Fruit fly (Drosophila melanogaster): ENCODE results near the gene eIF2beta.

dm6 chr3L:12495312-12495725 is 31.2 kb downstream of the eIF2beta start:
- TF ChIP-seq p53 (GFP tag; optimal IDR thresholded peaks at IDR 0.05) (no peak), CG43689 (GFP tag; IDR thresholded peaks at IDR 0.05) (no peak), CG2678 (tag; optimal IDR thresholded peaks at IDR 0.05) (peak; percentile 72), gcm (GFP tag; optimal IDR thresholded peaks at IDR 0.05) (no peak), otp (GFP tag; IDR thresholded peaks at IDR 0.05) (no peak), CG10565 (GFP tag; optimal IDR thresholded peaks at IDR 0.05) (no peak), CG12236 (GFP tag; optimal IDR thresholded peaks at IDR 0.05) (no peak), lov (optimal IDR thresholded peaks at IDR 0.05) (no peak), lov (GFP tag; IDR thresholded peaks at IDR 0.05) (no peak), knrl (GFP tag; IDR thresholded peaks at IDR 0.05; ENCODE audit: partially characterized antibody) (no peak)
